Worm (Caenorhabditis elegans): Measurements from ENCODE around the gene F43D2.7.
A peak's percentile ranks its signal among the peaks of the same experiment; 100 is the strongest.

The F43D2.7 gene

ce11 chrV:14617711-14618110 lies 22.3 kb downstream of the F43D2.7 start:
- TF ChIP-seq ceh-44 (GFP tag; IDR thresholded peaks at IDR 0.05) (no peak), aha-1 (tag) (peak; percentile 25)

ce11 chrV:14615671-14616070 lies 24.3 kb downstream of the F43D2.7 start:
- no peak for TF ChIP-seq ZK337.2 (GFP tag; IDR thresholded peaks at IDR 0.05)
- no peak for TF ChIP-seq zip-2 (tag; optimal IDR thresholded peaks at IDR 0.05)
- no peak for TF ChIP-seq dmd-8 (GFP tag; IDR thresholded peaks at IDR 0.05)
- no peak for TF ChIP-seq dmd-9 (GFP tag; IDR thresholded peaks at IDR 0.05)

ce11 chrV:14614454-14614853 lies 25.5 kb downstream of the F43D2.7 start:
- no peak for TF ChIP-seq mxl-3 (GFP tag; optimal IDR thresholded peaks at IDR 0.05)
- no peak for TF ChIP-seq lin-38 (GFP tag; IDR thresholded peaks at IDR 0.05)
- no peak for TF ChIP-seq madf-9 (GFP tag; conservative IDR thresholded peaks at IDR 0.05)
- no peak for TF ChIP-seq mep-1 (tag; optimal IDR thresholded peaks at IDR 0.05)
- TF ChIP-seq lin-15B (tag; optimal IDR thresholded peaks at IDR 0.05), result no peak
- TF ChIP-seq F10B5.3 (tag; optimal IDR thresholded peaks at IDR 0.05), result no peak
- TF ChIP-seq snpc-1.2 (GFP tag; IDR thresholded peaks at IDR 0.05), result no peak
- no peak for TF ChIP-seq F49E8.2 (tag; optimal IDR thresholded peaks at IDR 0.05; ENCODE audit: borderline replicate concordance)
- TF ChIP-seq jun-1 (tag; optimal IDR thresholded peaks at IDR 0.05), result no peak
- TF ChIP-seq duxl-1 (tag; optimal IDR thresholded peaks at IDR 0.05; ENCODE audit: poor library complexity), result no peak
- TF ChIP-seq nhr-6 (tag; optimal IDR thresholded peaks at IDR 0.05), result no peak
- TF ChIP-seq vab-7 (GFP tag; IDR thresholded peaks at IDR 0.05), result no peak
- no peak for TF ChIP-seq fkh-10 (GFP tag; optimal IDR thresholded peaks at IDR 0.05)

ce11 chrV:14612168-14612567 lies 27.8 kb downstream of the F43D2.7 start, which contains the start of the genes R11H6.5 and ccnk-1:
Gene R11H6.5, minus strand, starts transcription at chrV:14612222.
Gene ccnk-1, plus strand, starts transcription at chrV:14612548.
- no peak for TF ChIP-seq ceh-32 (tag; optimal IDR thresholded peaks at IDR 0.05; ENCODE audit: poor library complexity)
- TF ChIP-seq lsy-2 (tag; optimal IDR thresholded peaks at IDR 0.05), result peak; percentile 90 to 99
- TF ChIP-seq nhr-6 (tag; optimal IDR thresholded peaks at IDR 0.05), result peak; percentile 84
- TF ChIP-seq mes-2 (tag; optimal IDR thresholded peaks at IDR 0.05; ENCODE audit: poor library complexity, severe bottlenecking), result peak; percentile 69
- peak; percentile 49 for TF ChIP-seq dpl-1 (GFP tag; optimal IDR thresholded peaks at IDR 0.05)
- no peak for TF ChIP-seq ztf-11 (tag; optimal IDR thresholded peaks at IDR 0.05)
- peak; percentile 9; the same call in 1 of the 2 replicates for TF ChIP-seq lin-38 (GFP tag; IDR thresholded peaks at IDR 0.05)
- peak in 1 of 2 experiments; percentile 4 for TF ChIP-seq unc-62 (GFP tag; optimal IDR thresholded peaks at IDR 0.05 in 1 of 2)
- no peak for TF ChIP-seq unc-62 (tag; optimal IDR thresholded peaks at IDR 0.05)
- TF ChIP-seq mep-1 (tag; optimal IDR thresholded peaks at IDR 0.05), result peak; percentile 42
- peak; percentile 18 for TF ChIP-seq rbr-2 (tag; optimal IDR thresholded peaks at IDR 0.05)
- peak; percentile 43 for TF ChIP-seq hlh-30 (tag; optimal IDR thresholded peaks at IDR 0.05; ENCODE audit: insufficient read depth)
- TF ChIP-seq tra-1 (GFP tag; IDR thresholded peaks at IDR 0.05), result no peak
- peak; percentile 30 for TF ChIP-seq dve-1 (tag; optimal IDR thresholded peaks at IDR 0.05; ENCODE audit: insufficient read depth)

- TF ChIP-seq aha-1 (tag) (peak; percentile 57), aly-2 (tag; optimal IDR thresholded peaks at IDR 0.05) (no peak)
Measured at ce11 chrV:14610781-14611180, 29.2 kb downstream of the F43D2.7 start.

- TF ChIP-seq lsy-2 (tag; optimal IDR thresholded peaks at IDR 0.05), result no peak
- no peak for TF ChIP-seq nhr-77 (tag; optimal IDR thresholded peaks at IDR 0.05)
- no peak for TF ChIP-seq fkh-10 (GFP tag; optimal IDR thresholded peaks at IDR 0.05)
- TF ChIP-seq gei-8 (GFP tag; optimal IDR thresholded peaks at IDR 0.05), result no peak
- no peak for TF ChIP-seq sdz-12 (GFP tag; optimal IDR thresholded peaks at IDR 0.05)
Measured at ce11 chrV:14609643-14610042, 30.3 kb downstream of the F43D2.7 start, which contains the start of gene R11H6.4. Gene R11H6.4, plus strand, starts transcription at chrV:14609943.

Measured in whole organism, L4 larva.